Worm (Caenorhabditis elegans) whole organism, late embryonic: Measurements from ENCODE around the gene C01F1.5.
A peak's percentile ranks its signal among the peaks of the same experiment; 100 is the strongest.

Experiments used
- C38D4.7 ChIP-seq: fragments of 200-800 bp; sonication (Bioruptor generic); optimal IDR thresholded peaks from 2 replicates; lab custom pipeline; 2018; ENCODE audit warnings: mild to moderate bottlenecking, missing genetic modification characterization, moderate library complexity, missing compliant biosample characterization
- F13H6.1 ChIP-seq: sonication (generic microtip); optimal IDR thresholded peaks from 2 replicates; lab custom pipeline; 2016; ENCODE audit warnings: missing genetic modification characterization, missing compliant biosample characterization
- K09A11.1 ChIP-seq: sonication (generic microtip); optimal IDR thresholded peaks from 2 replicates; lab custom pipeline; 2017; ENCODE audit warnings: antibody characterized with exemption, mild to moderate bottlenecking, missing genetic modification characterization, missing compliant biosample characterization; ENCODE audit not compliant: insufficient read depth
- T23F11.4 ChIP-seq: fragments of 200-800 bp; sonication (Bioruptor generic); optimal IDR thresholded peaks from 2 replicates; lab custom pipeline; 2018; ENCODE audit warnings: mild to moderate bottlenecking, missing genetic modification characterization, missing compliant biosample characterization
- ceh-2 ChIP-seq: sonication (generic microtip); optimal IDR thresholded peaks from 2 replicates; lab custom pipeline; 2016; ENCODE audit warnings: missing genotype, missing genetic modification characterization, missing compliant biosample characterization
- ceh-22 ChIP-seq: sonication (generic microtip); optimal IDR thresholded peaks from 2 replicates; lab custom pipeline; 2017; ENCODE audit warnings: missing biosample characterization, missing genetic modification characterization
- ceh-30 ChIP-seq: fragments of 150-350 bp; optimal IDR thresholded peaks from 2 replicates; lab custom pipeline; 2014; ENCODE audit warnings: missing biosample characterization, missing genetic modification characterization
- ceh-31 ChIP-seq: sonication (generic microtip); optimal IDR thresholded peaks from 2 replicates; lab custom pipeline; 2016; ENCODE audit warnings: missing genetic modification characterization, missing compliant biosample characterization
- ceh-45 ChIP-seq: fragments of 200-800 bp; sonication (Bioruptor generic); IDR thresholded peaks from 2 replicates; pipeline ENCODE4 v1.3.6; 2022; ENCODE audit warnings: missing genetic modification reagents, missing genetic modification characterization, missing compliant biosample characterization
- ceh-9 ChIP-seq: sonication (generic microtip); optimal IDR thresholded peaks from 2 replicates; lab custom pipeline; 2016; ENCODE audit warnings: mild to moderate bottlenecking, missing genetic modification characterization, inconsistent platforms, missing compliant biosample characterization
- che-1 ChIP-seq: sonication (generic microtip); optimal IDR thresholded peaks from 2 replicates; lab custom pipeline; 2016; ENCODE audit warnings: mild to moderate bottlenecking, missing genetic modification characterization, missing compliant biosample characterization
- dmd-4 ChIP-seq: sonication (generic microtip); optimal IDR thresholded peaks from 2 replicates; lab custom pipeline; 2016; ENCODE audit warnings: borderline replicate concordance, missing genetic modification characterization, missing compliant biosample characterization
- ets-4 ChIP-seq: sonication (generic microtip); optimal IDR thresholded peaks from 2 replicates; lab custom pipeline; 2016; ENCODE audit warnings: missing genetic modification characterization, missing compliant biosample characterization
- eyg-1 ChIP-seq: sonication (generic microtip); optimal IDR thresholded peaks from 2 replicates; lab custom pipeline; 2016; ENCODE audit warnings: missing genotype, missing genetic modification characterization, missing compliant biosample characterization
- fax-1 ChIP-seq: sonication (generic microtip); optimal IDR thresholded peaks from 2 replicates; lab custom pipeline; 2016; ENCODE audit warnings: missing genotype, missing genetic modification characterization, missing compliant biosample characterization
- fkh-10 ChIP-seq: fragments of 150-350 bp; optimal IDR thresholded peaks from 2 replicates; lab custom pipeline; 2014; ENCODE audit warnings: missing biosample characterization, missing genetic modification reagents, missing genetic modification characterization
- hlh-15 ChIP-seq: sonication (generic microtip); optimal IDR thresholded peaks from 2 replicates; lab custom pipeline; 2016; ENCODE audit warnings: missing genetic modification characterization, missing compliant biosample characterization
- hlh-30 ChIP-seq: sonication (generic microtip); optimal IDR thresholded peaks from 2 replicates; lab custom pipeline; 2017; ENCODE audit warnings: antibody characterized with exemption, missing genetic modification characterization, missing compliant biosample characterization; ENCODE audit not compliant: insufficient read depth
- hlh-6 ChIP-seq: sonication (generic microtip); optimal IDR thresholded peaks from 2 replicates; lab custom pipeline; 2016; ENCODE audit warnings: missing genotype, missing genetic modification characterization, missing compliant biosample characterization
- hlh-8 ChIP-seq: sonication (generic microtip); optimal IDR thresholded peaks from 2 replicates; lab custom pipeline; 2016; ENCODE audit warnings: missing genotype, missing genetic modification characterization, missing compliant biosample characterization
- lim-6 ChIP-seq: sonication (generic microtip); optimal IDR thresholded peaks from 2 replicates; lab custom pipeline; 2016; ENCODE audit warnings: missing genetic modification characterization, missing compliant biosample characterization
- lin-11 ChIP-seq: fragments of 200-800 bp; sonication (Bioruptor generic); optimal IDR thresholded peaks from 2 replicates; lab custom pipeline; 2018; ENCODE audit warnings: mild to moderate bottlenecking, missing genetic modification characterization, missing compliant biosample characterization
- mec-3 ChIP-seq: sonication (generic microtip); optimal IDR thresholded peaks from 2 replicates; lab custom pipeline; 2016; ENCODE audit warnings: borderline replicate concordance, missing genetic modification characterization, missing compliant biosample characterization
- nfya-1 ChIP-seq: sonication (generic microtip); optimal IDR thresholded peaks from 2 replicates; lab custom pipeline; 2017; ENCODE audit warnings: missing genetic modification characterization, mild to moderate bottlenecking, missing compliant biosample characterization, antibody characterized with exemption, moderate library complexity
- nhr-11 ChIP-seq: fragments of 150-350 bp; optimal IDR thresholded peaks from 2 replicates; lab custom pipeline; 2014; ENCODE audit warnings: missing biosample characterization, missing genetic modification characterization
- pag-3 ChIP-seq: sonication (generic microtip); optimal IDR thresholded peaks from 2 replicates; lab custom pipeline; 2016; ENCODE audit warnings: missing compliant biosample characterization, missing genetic modification characterization, borderline replicate concordance
- pat-9 ChIP-seq: fragments of 200-800 bp; sonication (Bioruptor generic); optimal IDR thresholded peaks from 2 replicates; lab custom pipeline; 2018; ENCODE audit warnings: mild to moderate bottlenecking, missing genetic modification characterization, moderate library complexity, missing compliant biosample characterization
- pha-2 ChIP-seq: sonication (generic microtip); optimal IDR thresholded peaks from 2 replicates; lab custom pipeline; 2017; ENCODE audit warnings: mild to moderate bottlenecking, missing genetic modification characterization, missing compliant biosample characterization
- pha-4 ChIP-seq: fragments of 150-350 bp; optimal IDR thresholded peaks from 2 replicates; lab custom pipeline; 2018; ENCODE audit warnings: missing biosample characterization, missing genetic modification reagents, missing genetic modification characterization
- ref-2 ChIP-seq: sonication (generic microtip); optimal IDR thresholded peaks from 2 replicates; lab custom pipeline; 2016; ENCODE audit warnings: missing genetic modification characterization, missing compliant biosample characterization
- rnt-1 ChIP-seq: sonication (generic microtip); optimal IDR thresholded peaks from 2 replicates; lab custom pipeline; 2016; ENCODE audit warnings: missing genetic modification characterization, missing compliant biosample characterization
- sdc-2 ChIP-seq: sonication (generic microtip); optimal IDR thresholded peaks from 2 replicates; lab custom pipeline; 2016; ENCODE audit warnings: missing genotype, missing genetic modification characterization, missing compliant biosample characterization
- sox-2 ChIP-seq: fragments of 200-800 bp; sonication (Bioruptor generic); IDR thresholded peaks from 2 replicates; pipeline ENCODE4 v1.3.6; 2022; ENCODE audit warnings: missing genetic modification reagents, missing genetic modification characterization, missing compliant biosample characterization
- sox-4 ChIP-seq: sonication (generic microtip); optimal IDR thresholded peaks from 2 replicates; lab custom pipeline; 2017; ENCODE audit warnings: mild to moderate bottlenecking, missing genetic modification characterization, inconsistent platforms, missing compliant biosample characterization
- syd-9 ChIP-seq: sonication (generic microtip); optimal IDR thresholded peaks from 2 replicates; lab custom pipeline; 2016; ENCODE audit warnings: mild to moderate bottlenecking, missing genetic modification characterization, moderate library complexity, missing compliant biosample characterization
- tbx-7 ChIP-seq: sonication (generic microtip); optimal IDR thresholded peaks from 2 replicates; lab custom pipeline; 2016; ENCODE audit warnings: missing genotype, missing genetic modification characterization, missing compliant biosample characterization
- ttx-3 ChIP-seq: sonication (generic microtip); optimal IDR thresholded peaks from 2 replicates; lab custom pipeline; 2016; ENCODE audit warnings: missing genetic modification reagents, missing genetic modification characterization, missing compliant biosample characterization
- unc-3 ChIP-seq, 2 experiments: fragments of 200-800 bp in 1 of 2; sonication (Bioruptor generic) in 1 of 2; sonication (generic microtip) in 1 of 2; conservative IDR thresholded peaks in 1 of 2; optimal IDR thresholded peaks in 1 of 2; 2 replicates each; pipeline versions ENCODE4 v1.3.6 to Lab custom; 2016 to 2022; ENCODE audit warnings: missing compliant biosample characterization in 2 of 2, missing genetic modification characterization in 2 of 2, missing genetic modification reagents in 1 of 2
- unc-42 ChIP-seq: sonication (generic microtip); optimal IDR thresholded peaks from 2 replicates; lab custom pipeline; 2016; ENCODE audit warnings: missing genotype, missing genetic modification characterization, missing compliant biosample characterization
- unc-55 ChIP-seq: sonication (generic microtip); optimal IDR thresholded peaks from 2 replicates; lab custom pipeline; 2017; ENCODE audit warnings: missing biosample characterization, missing genetic modification reagents, missing genetic modification characterization
- unc-86 ChIP-seq: sonication (generic microtip); optimal IDR thresholded peaks from 2 replicates; lab custom pipeline; 2016; ENCODE audit warnings: missing genetic modification characterization, missing compliant biosample characterization
- zip-5 ChIP-seq: sonication (generic microtip); optimal IDR thresholded peaks from 2 replicates; lab custom pipeline; 2016; ENCODE audit warnings: missing genetic modification characterization, missing compliant biosample characterization
- ztf-16 ChIP-seq: sonication (generic microtip); optimal IDR thresholded peaks from 2 replicates; lab custom pipeline; 2017; ENCODE audit warnings: missing genetic modification characterization, missing compliant biosample characterization

The C01F1.5 gene

DNA sequence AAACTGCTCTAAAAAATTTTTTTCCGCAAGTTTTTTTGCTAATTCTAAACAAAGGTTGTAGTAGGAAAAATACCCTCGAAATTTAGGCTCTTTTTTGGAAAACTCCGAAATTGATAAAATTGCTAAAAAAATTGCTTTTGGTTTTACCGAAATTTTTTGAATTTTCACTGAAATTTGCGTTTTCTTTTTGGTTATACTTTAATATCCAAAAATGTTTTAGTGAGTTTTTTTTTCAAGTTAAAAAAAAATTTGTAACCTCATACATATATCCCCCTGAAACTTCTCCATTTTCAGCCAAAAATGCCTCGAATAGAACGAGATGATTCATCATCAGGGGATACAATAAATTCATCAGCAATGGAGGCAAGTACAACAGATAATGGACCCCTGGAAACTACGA, 34.7 kb downstream of the C01F1.5 start, which contains the start of gene gpa-11:
TSS of gene gpa-11 (plus strand) at position 301 of the 400 bp plus-strand sequence.
- no peak for TF ChIP-seq ceh-30 (tag; lab: Kevin White, UChicago)
- TF ChIP-seq eyg-1 (tag; lab: Kevin White, UChicago) = no peak
- TF ChIP-seq sdc-2 = no peak
- no peak for TF ChIP-seq syd-9 (tag; lab: Kevin White, UChicago)
- TF ChIP-seq ets-4 (tag; lab: Kevin White, UChicago) = no peak
- no peak for TF ChIP-seq unc-55 (GFP tag; lab: Kevin White, UChicago)
- TF ChIP-seq hlh-15 (tag; lab: Kevin White, UChicago) = no peak
- no peak for TF ChIP-seq unc-86
- no peak for TF ChIP-seq ttx-3 (tag; lab: Kevin White, UChicago)
- TF ChIP-seq ref-2 (tag; lab: Kevin White, UChicago) = no peak
- TF ChIP-seq pat-9 (tag; lab: Kevin White, UChicago) = no peak
- TF ChIP-seq mec-3 = no peak
- no peak for TF ChIP-seq nhr-11 (tag; lab: Kevin White, UChicago)
- TF ChIP-seq pha-4 (tag; lab: Kevin White, UChicago) = no peak
- TF ChIP-seq fax-1 (tag; lab: Kevin White, UChicago) = no peak
- TF ChIP-seq pha-2 = no peak
- TF ChIP-seq K09A11.1 (tag; lab: Kevin White, UChicago) = no peak
- TF ChIP-seq lin-11 (tag; lab: Kevin White, UChicago) = no peak
- TF ChIP-seq tbx-7 (tag; lab: Kevin White, UChicago) = no peak
- TF ChIP-seq, all 69 proteins: peak for 0

DNA sequence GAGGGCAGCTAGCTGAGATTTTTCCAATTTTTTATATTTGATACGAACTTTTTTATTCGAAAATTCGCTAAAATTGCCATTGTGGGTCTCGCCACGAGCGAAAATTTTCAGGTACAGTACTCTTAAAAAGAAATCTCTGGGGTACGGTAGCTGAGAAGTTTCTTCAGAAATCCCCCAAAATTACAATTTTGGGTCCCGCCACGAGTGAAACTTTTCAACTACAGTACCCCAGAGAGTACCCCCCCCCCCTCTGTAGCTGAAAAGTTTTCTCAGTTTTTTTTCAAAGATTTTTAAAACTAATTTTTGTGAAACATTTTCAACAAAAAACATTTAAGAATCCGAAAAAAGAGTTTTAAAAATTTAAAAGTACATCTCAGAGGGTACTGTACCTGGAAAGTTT, 36.7 kb downstream of the C01F1.5 start:
- TF ChIP-seq ceh-30 (tag; lab: Kevin White, UChicago) (no peak), fax-1 (tag; lab: Kevin White, UChicago) (no peak), pag-3 (tag; lab: Kevin White, UChicago) (no peak), hlh-15 (tag; lab: Kevin White, UChicago) (no peak), ref-2 (tag; lab: Kevin White, UChicago) (no peak), unc-42 (tag; lab: Kevin White, UChicago) (no peak), C38D4.7 (GFP tag; lab: Kevin White, UChicago) (no peak), che-1 (no peak), tbx-7 (tag; lab: Kevin White, UChicago) (no peak), lin-11 (tag; lab: Kevin White, UChicago) (no peak), lim-6 (tag; lab: Kevin White, UChicago) (no peak), hlh-6 (tag; lab: Kevin White, UChicago) (no peak), pha-4 (tag; lab: Kevin White, UChicago) (no peak), sox-4 (no peak)

DNA sequence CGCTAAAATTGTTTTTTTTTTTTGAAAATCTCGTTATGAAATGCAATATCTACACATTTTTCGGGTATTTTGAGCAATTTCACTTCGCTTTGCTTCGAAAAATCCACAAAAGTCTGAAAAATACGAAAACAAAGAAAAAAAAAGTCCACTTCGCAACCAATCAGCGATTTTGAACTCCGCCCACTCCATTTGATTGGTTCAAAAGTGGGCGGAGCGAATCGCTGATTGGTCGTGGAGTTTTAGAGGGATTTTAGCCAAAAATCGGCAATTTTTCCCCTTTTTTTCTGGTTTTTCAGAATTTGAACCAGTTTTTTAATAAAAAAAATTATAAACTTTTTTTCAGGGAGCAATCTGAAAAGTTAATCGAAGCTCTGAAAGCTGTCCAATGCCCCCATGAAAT, 42.7 kb downstream of the C01F1.5 start:
- TF ChIP-seq eyg-1 (tag; lab: Kevin White, UChicago) = no peak
- peak; percentile 93 for TF ChIP-seq nfya-1 (tag; lab: Kevin White, UChicago)

DNA sequence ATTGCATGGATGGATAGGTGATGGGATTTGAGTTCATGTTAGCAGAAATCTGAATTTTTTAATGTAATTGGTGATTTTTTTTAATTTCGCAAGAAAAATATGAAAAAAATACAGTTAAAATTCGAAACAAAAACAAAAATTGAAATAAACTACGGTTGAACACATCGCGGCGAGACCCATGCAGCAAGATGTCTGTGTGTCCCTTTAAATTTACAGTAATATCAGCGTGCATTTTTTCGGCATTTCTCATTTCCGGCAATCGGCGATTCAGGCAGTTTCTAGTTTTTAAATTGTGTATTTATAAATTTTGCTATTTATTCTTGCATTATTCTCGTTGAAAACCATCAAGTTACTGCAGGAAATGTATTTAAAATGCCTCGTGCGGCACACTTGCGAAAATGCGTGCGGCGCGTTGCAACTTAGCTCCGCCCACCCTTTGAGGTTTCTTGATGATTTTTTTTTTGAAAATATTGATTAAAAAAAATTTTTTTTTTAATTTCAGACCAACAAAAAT, 43.9 kb downstream of the C01F1.5 start, which contains the start of the genes fbxc-44 and C16A11.2:
TSS of gene fbxc-44 (minus strand) at position 51 of the 514 bp plus-strand sequence.
TSS of gene C16A11.2 (plus strand) at position 503 of the 514 bp plus-strand sequence.
- TF ChIP-seq sox-4 (peak; percentile 74), dmd-4 (tag; lab: Kevin White, UChicago) (peak; percentile 42), mec-3 (no peak), F13H6.1 (tag; lab: Kevin White, UChicago) (peak; percentile 43), ceh-45 (peak; percentile 58; the same call in 1 of the 2 replicates), fkh-10 (GFP tag; lab: Kevin White, UChicago) (no peak), hlh-30 (no peak), rnt-1 (tag; lab: Kevin White, UChicago) (peak; percentile 39), unc-3 (GFP tag; conservative IDR thresholded peaks at IDR 0.05; lab: Robert Waterston, UW) (0 out of 2 replicates have a peak, but pooled peaks have one; percentile 18), unc-3 (tag; optimal IDR thresholded peaks at IDR 0.05; lab: Kevin White, UChicago) (peak; percentile 46), ztf-16 (peak; percentile 62), eyg-1 (tag; lab: Kevin White, UChicago) (peak; percentile 48), sox-2 (GFP tag; lab: Robert Waterston, UW) (no peak), hlh-8 (tag; lab: Kevin White, UChicago) (peak; percentile 67), pha-4 (tag; lab: Kevin White, UChicago) (no peak), T23F11.4 (GFP tag; lab: Kevin White, UChicago) (peak; percentile 23), sdc-2 (no peak), ceh-22 (tag; lab: Kevin White, UChicago) (no peak), nhr-11 (tag; lab: Kevin White, UChicago) (no peak), K09A11.1 (tag; lab: Kevin White, UChicago) (peak; percentile 83), ceh-2 (peak; percentile 59), nfya-1 (tag; lab: Kevin White, UChicago) (peak; percentile 66), zip-5 (tag; lab: Kevin White, UChicago) (peak; percentile 62), ceh-9 (tag; lab: Kevin White, UChicago) (no peak), ceh-31 (peak; percentile 73), pha-2 (peak; percentile 61)
